Worm (Caenorhabditis elegans): ENCODE measurements around the gene clec-181.

The clec-181 gene

DNA sequence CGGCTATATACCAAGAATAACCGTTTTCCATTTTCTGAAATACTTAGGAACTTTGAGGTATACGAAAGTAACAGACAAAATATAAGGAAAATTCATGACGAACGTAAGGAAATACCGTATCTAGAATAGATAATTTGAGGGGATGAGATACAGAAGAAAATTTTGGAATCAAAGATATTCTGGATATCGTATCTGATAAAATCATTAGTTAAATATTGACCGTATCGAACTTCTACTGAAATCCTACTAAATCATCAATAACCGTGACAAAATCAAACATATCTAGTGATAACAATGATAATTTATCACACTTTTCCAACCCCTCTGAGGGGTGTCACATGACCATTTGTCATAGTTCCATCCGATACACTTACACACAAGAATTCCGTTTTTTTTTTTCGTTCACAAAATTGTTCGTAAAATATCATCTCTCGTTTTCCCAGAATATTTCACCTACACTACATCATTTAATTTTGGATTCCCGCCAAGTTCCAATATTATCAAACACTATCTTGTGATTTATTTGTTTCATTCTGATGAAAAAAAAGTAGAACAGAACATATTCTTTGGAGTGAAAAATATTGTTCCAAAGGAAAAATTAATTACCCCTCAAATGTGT is 5.0 kb downstream of the clec-181 start, which contains the start of gene Y59H11AR.4:
Gene Y59H11AR.4 (minus strand): TSS at position 51 of the 619 bp plus-strand sequence.
- TF ChIP-seq elt-3 (tag; optimal IDR thresholded peaks at IDR 0.05) (peak in 1 of 6 experiments; percentile 74), lin-35 (GFP tag; optimal IDR thresholded peaks at IDR 0.05) (peak in 1 of 2 experiments; percentile 63), blmp-1 (tag; optimal IDR thresholded peaks at IDR 0.05) (peak; percentile 47), pag-3 (tag; optimal IDR thresholded peaks at IDR 0.05; ENCODE audit: borderline replicate concordance, insufficient read depth) (no peak), dpl-1 (GFP tag; optimal IDR thresholded peaks at IDR 0.05) (peak in 1 of 3 experiments; percentile 25), fkh-8 (tag; optimal IDR thresholded peaks at IDR 0.05) (no peak), snu-23 (GFP tag; optimal IDR thresholded peaks at IDR 0.05) (peak; percentile 17), efl-1 (optimal IDR thresholded peaks at IDR 0.05) (no peak), efl-1 (GFP tag; optimal IDR thresholded peaks at IDR 0.05 in 1 of 2) (peak; percentile 15 to 94)

ce11 chrIV:8602877-8603276 is 7.0 kb downstream of the clec-181 start, which contains the start of gene Y59H11AR.10:
Gene Y59H11AR.10, plus strand, starts transcription at chrIV:8603177.
- TF ChIP-seq skn-1 (tag; optimal IDR thresholded peaks at IDR 0.05) = no peak
- TF ChIP-seq efl-1 (optimal IDR thresholded peaks at IDR 0.05) = no peak
- peak in 1 of 2 experiments; percentile 57 for TF ChIP-seq efl-1 (GFP tag; optimal IDR thresholded peaks at IDR 0.05 in 1 of 2)

ce11 chrIV:8605217-8605616 is 9.3 kb downstream of the clec-181 start:
- TF ChIP-seq pqm-1 (tag; optimal IDR thresholded peaks at IDR 0.05) = no peak
- TF ChIP-seq hlh-17 (GFP tag; optimal IDR thresholded peaks at IDR 0.05; ENCODE audit: borderline replicate concordance) = no peak
- peak; percentile 79 for TF ChIP-seq lin-14 (GFP tag; optimal IDR thresholded peaks at IDR 0.05)
- no peak for TF ChIP-seq mdl-1 (tag; optimal IDR thresholded peaks at IDR 0.05)
- peak; percentile 89 for TF ChIP-seq nhr-71 (tag; optimal IDR thresholded peaks at IDR 0.05)
- TF ChIP-seq sup-37 (GFP tag; optimal IDR thresholded peaks at IDR 0.05) = no peak
- peak; percentile 20 for TF ChIP-seq tbx-2 (tag; optimal IDR thresholded peaks at IDR 0.05)
- peak; percentile 66 for TF ChIP-seq nhr-19 (GFP tag; conservative IDR thresholded peaks at IDR 0.05)
- TF ChIP-seq ztf-11 (tag; optimal IDR thresholded peaks at IDR 0.05) = no peak
- TF ChIP-seq lin-15B (tag; optimal IDR thresholded peaks at IDR 0.05) = no peak
- 0 out of 2 replicates have a peak, but pooled peaks have one; percentile 10 for TF ChIP-seq unc-98 (GFP tag; IDR thresholded peaks at IDR 0.05)
- TF ChIP-seq pax-3 (tag; optimal IDR thresholded peaks at IDR 0.05) = no peak
- peak; percentile 80 for TF ChIP-seq mef-2 (tag; optimal IDR thresholded peaks at IDR 0.05)
- no peak for TF ChIP-seq xbp-1 (tag; optimal IDR thresholded peaks at IDR 0.05)
- no peak for TF ChIP-seq ces-1 (GFP tag; optimal IDR thresholded peaks at IDR 0.05)
- TF ChIP-seq snu-23 (GFP tag; optimal IDR thresholded peaks at IDR 0.05) = peak; percentile 57
- TF ChIP-seq F16B12.6 (tag; optimal IDR thresholded peaks at IDR 0.05) = no peak
- no peak for TF ChIP-seq zag-1 (tag; optimal IDR thresholded peaks at IDR 0.05)
- no peak for TF ChIP-seq sptf-1 (tag; optimal IDR thresholded peaks at IDR 0.05)
- no peak for TF ChIP-seq hpl-2 (GFP tag; optimal IDR thresholded peaks at IDR 0.05)
- TF ChIP-seq grh-1 (GFP tag; IDR thresholded peaks at IDR 0.05) = no peak
- TF ChIP-seq alr-1 (tag; optimal IDR thresholded peaks at IDR 0.05; ENCODE audit: borderline replicate concordance) = no peak
- TF ChIP-seq unc-30 (tag; optimal IDR thresholded peaks at IDR 0.05) = no peak
- peak; percentile 59 to 71 for TF ChIP-seq lsy-2 (tag; optimal IDR thresholded peaks at IDR 0.05)
- TF ChIP-seq unc-86 (tag; optimal IDR thresholded peaks at IDR 0.05) = no peak
- no peak for TF ChIP-seq tlp-1 (tag; optimal IDR thresholded peaks at IDR 0.05)
- TF ChIP-seq lin-35 (GFP tag; optimal IDR thresholded peaks at IDR 0.05) = no peak
- no peak for TF ChIP-seq dpl-1 (GFP tag; optimal IDR thresholded peaks at IDR 0.05)
- no peak for TF ChIP-seq blmp-1 (tag; optimal IDR thresholded peaks at IDR 0.05)
- no peak for TF ChIP-seq jun-1 (tag; optimal IDR thresholded peaks at IDR 0.05)
- no peak for TF ChIP-seq nhr-76 (tag; optimal IDR thresholded peaks at IDR 0.05)
- no peak for TF ChIP-seq efl-3 (GFP tag; optimal IDR thresholded peaks at IDR 0.05)
- TF ChIP-seq ceh-88 (GFP tag; IDR thresholded peaks at IDR 0.05) = no peak
- TF ChIP-seq Y116A8C.19 (tag; optimal IDR thresholded peaks at IDR 0.05; ENCODE audit: borderline replicate concordance) = no peak
- TF ChIP-seq fos-1 (tag; optimal IDR thresholded peaks at IDR 0.05) = no peak
- TF ChIP-seq C04F5.9 (tag; optimal IDR thresholded peaks at IDR 0.05) = no peak
- no peak for TF ChIP-seq nhr-28 (tag; optimal IDR thresholded peaks at IDR 0.05)
- TF ChIP-seq elt-2 (tag; optimal IDR thresholded peaks at IDR 0.05) = no peak
- no peak for TF ChIP-seq C16A3.4 (tag; optimal IDR thresholded peaks at IDR 0.05)
- no peak for TF ChIP-seq aly-2 (tag; optimal IDR thresholded peaks at IDR 0.05)
- TF ChIP-seq unc-62 (GFP tag; optimal IDR thresholded peaks at IDR 0.05) = no peak
